Worm (Caenorhabditis elegans) whole organism, L2 larva: ENCODE measurements around the gene F49C12.3.
A peak's percentile ranks its signal among the peaks of the same experiment; 100 is the strongest.

ENCODE experiments used
- C34F6.9 ChIP-seq: fragments of 150-350 bp; optimal IDR thresholded peaks from 2 replicates; lab custom pipeline; 2014; ENCODE audit warnings: missing biosample characterization, missing genetic modification characterization
- R02D3.7 ChIP-seq: fragments of 150-350 bp; optimal IDR thresholded peaks from 2 replicates; lab custom pipeline; 2014; ENCODE audit warnings: missing biosample characterization, missing genetic modification characterization
- Y55F3AM.14 ChIP-seq: fragments of 200-800 bp; sonication (Bioruptor generic); optimal IDR thresholded peaks from 2 replicates; lab custom pipeline; 2018; ENCODE audit warnings: mild to moderate bottlenecking, missing genetic modification characterization, missing compliant biosample characterization
- ZK546.5 ChIP-seq: sonication (generic microtip); optimal IDR thresholded peaks from 2 replicates; lab custom pipeline; 2017; ENCODE audit warnings: missing biosample characterization, missing genetic modification characterization
- alr-1 ChIP-seq: fragments of 150-350 bp; optimal IDR thresholded peaks from 2 replicates; lab custom pipeline; 2014; ENCODE audit warnings: missing biosample characterization, missing genetic modification characterization
- aly-2 ChIP-seq: fragments of 150-350 bp; optimal IDR thresholded peaks from 2 replicates; lab custom pipeline; 2014; ENCODE audit warnings: missing biosample characterization, missing genetic modification characterization
- ama-1 ChIP-seq: fragments of 150-350 bp; optimal IDR thresholded peaks from 2 replicates; lab custom pipeline; 2018; ENCODE audit warnings: inconsistent platforms
- blmp-1 ChIP-seq: sonication (generic microtip); optimal IDR thresholded peaks from 2 replicates; lab custom pipeline; 2017; ENCODE audit warnings: missing genetic modification characterization, mild to moderate bottlenecking, missing compliant biosample characterization, antibody characterized with exemption, moderate library complexity; ENCODE audit not compliant: insufficient read depth
- ceh-16 ChIP-seq: fragments of 150-350 bp; optimal IDR thresholded peaks from 2 replicates; lab custom pipeline; 2014; ENCODE audit warnings: missing biosample characterization, missing genetic modification characterization
- ceh-82 ChIP-seq: fragments of 150-350 bp; optimal IDR thresholded peaks from 2 replicates; lab custom pipeline; 2014; ENCODE audit warnings: missing biosample characterization, missing genetic modification characterization
- crh-2 ChIP-seq: sonication (generic microtip); optimal IDR thresholded peaks from 2 replicates; lab custom pipeline; 2017; ENCODE audit warnings: missing biosample characterization, missing genetic modification characterization
- dmd-4 ChIP-seq: sonication (generic microtip); optimal IDR thresholded peaks from 2 replicates; lab custom pipeline; 2017; ENCODE audit warnings: missing biosample characterization, missing genetic modification characterization
- egl-27 ChIP-seq: sonication (generic microtip); optimal IDR thresholded peaks from 3 replicates; lab custom pipeline; 2017; ENCODE audit warnings: missing biosample characterization, missing genetic modification reagents, missing genetic modification characterization
- elt-1 ChIP-seq: fragments of 150-350 bp; optimal IDR thresholded peaks from 2 replicates; lab custom pipeline; 2014; ENCODE audit warnings: missing biosample characterization, missing genetic modification characterization
- elt-3 ChIP-seq: sonication (generic microtip); optimal IDR thresholded peaks from 2 replicates; lab custom pipeline; 2017; ENCODE audit warnings: missing biosample characterization, missing genetic modification characterization
- fos-1 ChIP-seq: fragments of 150-350 bp; optimal IDR thresholded peaks from 2 replicates; lab custom pipeline; 2014; ENCODE audit warnings: missing biosample characterization, missing genetic modification characterization
- gmeb-1 ChIP-seq: fragments of 150-350 bp; optimal IDR thresholded peaks from 2 replicates; lab custom pipeline; 2014; ENCODE audit warnings: missing biosample characterization, missing genetic modification characterization
- lin-11 ChIP-seq: fragments of 150-350 bp; sonication (generic microtip); optimal IDR thresholded peaks from 2 replicates; lab custom pipeline; 2014; ENCODE audit warnings: missing biosample characterization, missing genetic modification characterization, inconsistent platforms, mixed read lengths
- lin-39 ChIP-seq: fragments of 150-350 bp; optimal IDR thresholded peaks from 2 replicates; lab custom pipeline; 2014; ENCODE audit warnings: missing biosample characterization, missing genetic modification reagents, missing genetic modification characterization
- mbf-1 ChIP-seq: sonication (generic microtip); optimal IDR thresholded peaks from 2 replicates; lab custom pipeline; 2017; ENCODE audit warnings: missing biosample characterization, missing genetic modification characterization
- mdl-1 ChIP-seq, 2 experiments: fragments of 150-350 bp in 1 of 2; sonication (generic microtip) in 1 of 2; optimal IDR thresholded peaks; 2 replicates each; lab custom pipeline; 2017; ENCODE audit warnings: missing biosample characterization in 2 of 2, missing genetic modification characterization in 2 of 2
- nhr-10 ChIP-seq: sonication (generic microtip); optimal IDR thresholded peaks from 2 replicates; lab custom pipeline; 2017; ENCODE audit warnings: missing biosample characterization, missing genetic modification characterization
- nhr-11 ChIP-seq: fragments of 150-350 bp; optimal IDR thresholded peaks from 2 replicates; lab custom pipeline; 2014; ENCODE audit warnings: missing biosample characterization, missing genetic modification characterization
- nhr-12 ChIP-seq: fragments of 150-350 bp; optimal IDR thresholded peaks from 2 replicates; lab custom pipeline; 2014; ENCODE audit warnings: missing biosample characterization, missing genetic modification characterization
- nhr-129 ChIP-seq: fragments of 150-350 bp; optimal IDR thresholded peaks from 2 replicates; lab custom pipeline; 2014; ENCODE audit warnings: missing biosample characterization, missing genetic modification characterization
- nhr-21 ChIP-seq: fragments of 150-350 bp; optimal IDR thresholded peaks from 2 replicates; lab custom pipeline; 2014; ENCODE audit warnings: missing biosample characterization, missing genetic modification characterization
- nhr-237 ChIP-seq: fragments of 150-350 bp; optimal IDR thresholded peaks from 2 replicates; lab custom pipeline; 2014; ENCODE audit warnings: missing biosample characterization, missing genetic modification characterization
- nhr-25 ChIP-seq: fragments of 150-350 bp; sonication (generic microtip); optimal IDR thresholded peaks from 3 replicates; lab custom pipeline; 2014; ENCODE audit warnings: missing biosample characterization, missing genetic modification characterization
- nhr-6 ChIP-seq: fragments of 150-350 bp; optimal IDR thresholded peaks from 2 replicates; lab custom pipeline; 2014; ENCODE audit warnings: missing biosample characterization, missing genetic modification characterization
- nhr-77 ChIP-seq: fragments of 150-350 bp; optimal IDR thresholded peaks from 2 replicates; lab custom pipeline; 2014; ENCODE audit warnings: missing biosample characterization, missing genetic modification characterization
- peb-1 ChIP-seq: fragments of 150-350 bp; optimal IDR thresholded peaks from 2 replicates; lab custom pipeline; 2014; ENCODE audit warnings: missing biosample characterization, missing genetic modification characterization
- sem-4 ChIP-seq: fragments of 150-350 bp; optimal IDR thresholded peaks from 2 replicates; lab custom pipeline; 2014; ENCODE audit warnings: missing biosample characterization, missing genetic modification reagents, missing genetic modification characterization
- skn-1 ChIP-seq: sonication (generic microtip); optimal IDR thresholded peaks from 2 replicates; lab custom pipeline; 2017; ENCODE audit warnings: missing biosample characterization, missing genetic modification characterization
- sma-3 ChIP-seq: sonication (generic microtip); optimal IDR thresholded peaks from 2 replicates; lab custom pipeline; 2016; ENCODE audit warnings: missing genetic modification reagents, missing genetic modification characterization, missing compliant biosample characterization
- sma-9 ChIP-seq, 2 experiments: fragments of 150-350 bp in 1 of 2; sonication (generic microtip) in 1 of 2; optimal IDR thresholded peaks; 2 replicates each; lab custom pipeline; 2014 to 2016; ENCODE audit warnings: missing genetic modification characterization in 2 of 2, mild to moderate bottlenecking in 1 of 2, missing biosample characterization in 1 of 2, missing compliant biosample characterization in 1 of 2, missing genetic modification reagents in 1 of 2, moderate library complexity in 1 of 2
- snpc-4 ChIP-seq: fragments of 150-350 bp; optimal IDR thresholded peaks from 2 replicates; lab custom pipeline; 2014; ENCODE audit warnings: missing biosample characterization, missing genetic modification characterization
- unc-62 ChIP-seq: fragments of 150-350 bp; optimal IDR thresholded peaks from 2 replicates; lab custom pipeline; 2014; ENCODE audit warnings: missing biosample characterization, missing genetic modification reagents, missing genetic modification characterization
- zag-1 ChIP-seq: fragments of 150-350 bp; optimal IDR thresholded peaks from 2 replicates; lab custom pipeline; 2014; ENCODE audit warnings: missing biosample characterization, missing genetic modification characterization
- ztf-11 ChIP-seq: sonication (generic microtip); optimal IDR thresholded peaks from 2 replicates; lab custom pipeline; 2017; ENCODE audit warnings: missing biosample characterization, missing genetic modification characterization
- ztf-4 ChIP-seq: fragments of 150-350 bp; optimal IDR thresholded peaks from 2 replicates; lab custom pipeline; 2014; ENCODE audit warnings: missing biosample characterization, missing genetic modification characterization

The F49C12.3 gene

ce11 chrIV:9323989-9324506, 23.8 kb downstream of the F49C12.3 start, which contains the start of the genes nspg-11 and F49C12.15:
nspg-11 (minus strand) TSS chrIV:9324089.
F49C12.15 (plus strand) TSS chrIV:9324456.
- TF ChIP-seq skn-1 (tag; lab: Kevin White, UChicago) (no peak), nhr-6 (tag; lab: Kevin White, UChicago) (no peak), ztf-4 (tag; lab: Kevin White, UChicago) (no peak), sem-4 (tag; lab: Kevin White, UChicago) (no peak)

DNA sequence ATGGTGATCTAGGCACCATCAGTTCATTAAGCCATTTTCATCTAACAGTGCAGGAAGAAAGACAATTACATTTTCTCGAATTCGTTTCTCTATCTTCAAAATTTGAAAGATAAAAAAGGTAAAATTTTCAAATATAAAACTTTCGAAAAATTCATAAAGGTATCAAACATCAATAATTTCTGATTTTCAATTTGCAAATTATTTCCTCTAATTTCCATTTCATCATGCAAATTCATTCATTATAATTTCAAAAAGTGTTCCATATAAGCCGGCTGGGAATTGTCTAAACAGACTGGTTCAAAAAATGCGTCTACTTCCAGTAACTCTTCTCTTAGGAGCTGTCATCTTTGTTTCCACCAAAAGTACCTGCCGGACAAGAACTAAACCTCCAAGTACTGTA, 27.5 kb downstream of the F49C12.3 start, which contains the start of gene clec-183:
TSS of gene clec-183 (plus strand) at position 301 of the 400 bp plus-strand sequence.
- TF ChIP-seq ztf-11 (tag; lab: Kevin White, UChicago): no peak
- TF ChIP-seq lin-39: no peak
- TF ChIP-seq ama-1 (lab: Kevin White, UChicago): no peak
- TF ChIP-seq nhr-21 (tag; lab: Kevin White, UChicago): no peak
- TF ChIP-seq ceh-16 (tag; lab: Kevin White, UChicago): no peak
- TF ChIP-seq gmeb-1: no peak
- TF ChIP-seq Y55F3AM.14 (GFP tag; lab: Kevin White, UChicago): no peak
- TF ChIP-seq blmp-1 (tag; lab: Kevin White, UChicago): no peak
- no peak for TF ChIP-seq crh-2
- TF ChIP-seq lin-11 (tag; lab: Kevin White, UChicago): no peak
- TF ChIP-seq zag-1 (tag; lab: Kevin White, UChicago): no peak
- no peak for TF ChIP-seq dmd-4
- TF ChIP-seq nhr-6 (tag; lab: Kevin White, UChicago): no peak

DNA sequence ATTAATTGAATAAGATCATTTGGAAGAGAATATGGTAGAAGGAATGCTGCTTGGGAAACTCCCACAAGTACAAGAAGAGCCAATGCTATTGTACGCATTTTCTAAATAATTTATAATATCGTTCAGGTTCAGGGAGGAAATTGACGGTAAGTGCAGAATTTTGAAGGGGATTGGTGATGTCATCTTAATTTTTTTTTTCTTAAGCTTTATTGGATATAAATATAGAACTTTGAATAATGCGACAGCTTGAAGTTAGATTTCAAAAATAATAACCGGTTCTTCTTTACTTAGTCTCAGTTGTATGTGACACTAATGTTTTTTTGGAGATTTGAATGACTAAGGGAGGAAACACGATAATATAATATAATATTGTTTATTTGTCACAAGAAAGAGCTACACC, 30.5 kb downstream of the F49C12.3 start, which contains the start of gene nspg-7.1:
TSS of gene nspg-7.1 (minus strand) at position 101 of the 400 bp plus-strand sequence.
- TF ChIP-seq gmeb-1: no peak
- TF ChIP-seq peb-1 (tag; lab: Kevin White, UChicago): no peak
- no peak for TF ChIP-seq egl-27 (tag; lab: Kevin White, UChicago)
- TF ChIP-seq nhr-10 (tag; lab: Kevin White, UChicago): no peak
- TF ChIP-seq mdl-1 (tag; optimal IDR thresholded peaks at IDR 0.05; lab: Kevin White, UChicago): no peak
- no peak for TF ChIP-seq ztf-11 (tag; lab: Kevin White, UChicago)
- TF ChIP-seq ztf-4 (tag; lab: Kevin White, UChicago): no peak

- TF ChIP-seq gmeb-1: peak; percentile 10
- no peak for TF ChIP-seq zag-1 (tag; lab: Kevin White, UChicago)
- TF ChIP-seq crh-2: peak; percentile 73
- TF ChIP-seq ceh-82 (tag; lab: Kevin White, UChicago): no peak
- TF ChIP-seq sma-9 (GFP tag; optimal IDR thresholded peaks at IDR 0.05; lab: Kevin White, UChicago): peak; percentile 6
- TF ChIP-seq sma-9 (tag; optimal IDR thresholded peaks at IDR 0.05; lab: Kevin White, UChicago): no peak
- TF ChIP-seq fos-1: peak; percentile 97
Measured at ce11 chrIV:9333007-9333406, 32.8 kb downstream of the F49C12.3 start.

- no peak for TF ChIP-seq aly-2 (tag; lab: Kevin White, UChicago)
- no peak for TF ChIP-seq ztf-11 (tag; lab: Kevin White, UChicago)
- TF ChIP-seq elt-3 (tag; lab: Kevin White, UChicago): no peak
- no peak for TF ChIP-seq Y55F3AM.14 (GFP tag; lab: Kevin White, UChicago)
- TF ChIP-seq alr-1 (tag; lab: Kevin White, UChicago): no peak
- peak; percentile 25 for TF ChIP-seq sem-4 (tag; lab: Kevin White, UChicago)
- TF ChIP-seq nhr-25: peak; percentile 23
- TF ChIP-seq crh-2: peak; percentile 66
- no peak for TF ChIP-seq nhr-77 (tag; lab: Kevin White, UChicago)
- TF ChIP-seq blmp-1 (tag; lab: Kevin White, UChicago): no peak
- TF ChIP-seq ama-1 (lab: Kevin White, UChicago): no peak
- TF ChIP-seq lin-39: no peak
- TF ChIP-seq ceh-82 (tag; lab: Kevin White, UChicago): no peak
- no peak for TF ChIP-seq sma-9 (GFP tag; optimal IDR thresholded peaks at IDR 0.05; lab: Kevin White, UChicago)
- TF ChIP-seq sma-9 (tag; optimal IDR thresholded peaks at IDR 0.05; lab: Kevin White, UChicago): no peak
- no peak for TF ChIP-seq mbf-1
- no peak for TF ChIP-seq nhr-12
- TF ChIP-seq nhr-11 (tag; lab: Kevin White, UChicago): no peak
- peak; percentile 59 for TF ChIP-seq nhr-129 (tag; lab: Kevin White, UChicago)
- no peak for TF ChIP-seq ceh-16 (tag; lab: Kevin White, UChicago)
- no peak for TF ChIP-seq nhr-237 (tag; lab: Kevin White, UChicago)
- TF ChIP-seq unc-62: no peak
- no peak for TF ChIP-seq zag-1 (tag; lab: Kevin White, UChicago)
- TF ChIP-seq elt-1 (tag; lab: Kevin White, UChicago): no peak
- no peak for TF ChIP-seq dmd-4
- TF ChIP-seq gmeb-1: peak; percentile 40
- no peak for TF ChIP-seq nhr-10 (tag; lab: Kevin White, UChicago)
- TF ChIP-seq C34F6.9 (tag; lab: Kevin White, UChicago): peak; percentile 56
- TF ChIP-seq snpc-4 (tag; lab: Kevin White, UChicago): no peak
- no peak for TF ChIP-seq R02D3.7
- TF ChIP-seq skn-1 (tag; lab: Kevin White, UChicago): no peak
- TF ChIP-seq sma-3 (GFP tag; lab: Kevin White, UChicago): peak; percentile 19
- TF ChIP-seq mdl-1 (tag; optimal IDR thresholded peaks at IDR 0.05; lab: Kevin White, UChicago): no peak
- TF ChIP-seq ZK546.5 (tag; lab: Kevin White, UChicago): no peak
- TF ChIP-seq nhr-6 (tag; lab: Kevin White, UChicago): no peak
Measured at ce11 chrIV:9335552-9336251, 35.5 kb downstream of the F49C12.3 start, which contains the start of the genes coa-4 and T20D3.14. coa-4 (minus strand) TSS chrIV:9335602. T20D3.14 (minus strand) TSS chrIV:9335909.
